Fruit fly (Drosophila melanogaster): ENCODE results near the gene CG16890.

- TF ChIP-seq crp (GFP tag; optimal IDR thresholded peaks at IDR 0.05), result no peak
- TF ChIP-seq CG8478 (optimal IDR thresholded peaks at IDR 0.05), result no peak
Measured at dm6 chr2L:13807959-13808358, 23.8 kb upstream of the CG16890 start.
